Worm (Caenorhabditis elegans) whole organism, L2 larva: ENCODE measurements around the gene ech-3.

ENCODE experiments used
- aly-2 ChIP-seq: fragments of 150-350 bp; optimal IDR thresholded peaks from 2 replicates; lab custom pipeline; 2014; ENCODE audit warnings: missing biosample characterization, missing genetic modification characterization
- lin-13 ChIP-seq: fragments of 150-350 bp; optimal IDR thresholded peaks from 2 replicates; lab custom pipeline; 2014; ENCODE audit warnings: missing biosample characterization, missing genetic modification reagents, missing genetic modification characterization
- nhr-11 ChIP-seq: fragments of 150-350 bp; optimal IDR thresholded peaks from 2 replicates; lab custom pipeline; 2014; ENCODE audit warnings: missing biosample characterization, missing genetic modification characterization
- nhr-237 ChIP-seq: fragments of 150-350 bp; optimal IDR thresholded peaks from 2 replicates; lab custom pipeline; 2014; ENCODE audit warnings: missing biosample characterization, missing genetic modification characterization
- skn-1 ChIP-seq: sonication (generic microtip); optimal IDR thresholded peaks from 2 replicates; lab custom pipeline; 2017; ENCODE audit warnings: missing biosample characterization, missing genetic modification characterization
- ztf-4 ChIP-seq: fragments of 150-350 bp; optimal IDR thresholded peaks from 2 replicates; lab custom pipeline; 2014; ENCODE audit warnings: missing biosample characterization, missing genetic modification characterization

- no peak for TF ChIP-seq aly-2 (tag; lab: Kevin White, UChicago)
- TF ChIP-seq lin-13 (GFP tag; lab: Kevin White, UChicago), result no peak
- TF ChIP-seq nhr-237, result no peak
- TF ChIP-seq nhr-11 (tag; lab: Kevin White, UChicago), result no peak
- TF ChIP-seq ztf-4 (tag; lab: Kevin White, UChicago), result no peak
- no peak for TF ChIP-seq skn-1
Measured at ce11 chrV:8044957-8045356, 22.9 kb downstream of the ech-3 start.
